Worm (Caenorhabditis elegans) whole organism, midembryonic: ENCODE results near the gene F32D8.14.

Experiments used
- cog-1 ChIP-seq: sonication (generic microtip); optimal IDR thresholded peaks from 2 replicates; lab custom pipeline; 2016; ENCODE audit warnings: missing genetic modification characterization, missing compliant biosample characterization
- klf-2 ChIP-seq: fragments of 200-800 bp; sonication (Bioruptor generic); conservative IDR thresholded peaks from 2 replicates; pipeline ENCODE4 v1.3.6; 2022; ENCODE audit warnings: missing genetic modification reagents, missing genetic modification characterization, missing compliant biosample characterization
- med-1 ChIP-seq: sonication (generic microtip); optimal IDR thresholded peaks from 2 replicates; lab custom pipeline; 2017; ENCODE audit warnings: missing genetic modification characterization, mild to moderate bottlenecking, missing compliant biosample characterization, antibody characterized with exemption, missing genetic modification reagents; ENCODE audit not compliant: insufficient read depth
- tab-1 ChIP-seq: fragments of 200-800 bp; sonication (Bioruptor generic); IDR thresholded peaks from 2 replicates; pipeline ENCODE4 v1.3.6; 2022; ENCODE audit warnings: missing genetic modification characterization, missing compliant biosample characterization
- ztf-29 ChIP-seq: fragments of 200-800 bp; sonication (Bioruptor generic); IDR thresholded peaks from 2 replicates; pipeline ENCODE4 v1.3.6; 2022; ENCODE audit warnings: missing genetic modification reagents, missing genetic modification characterization, missing compliant biosample characterization

DNA sequence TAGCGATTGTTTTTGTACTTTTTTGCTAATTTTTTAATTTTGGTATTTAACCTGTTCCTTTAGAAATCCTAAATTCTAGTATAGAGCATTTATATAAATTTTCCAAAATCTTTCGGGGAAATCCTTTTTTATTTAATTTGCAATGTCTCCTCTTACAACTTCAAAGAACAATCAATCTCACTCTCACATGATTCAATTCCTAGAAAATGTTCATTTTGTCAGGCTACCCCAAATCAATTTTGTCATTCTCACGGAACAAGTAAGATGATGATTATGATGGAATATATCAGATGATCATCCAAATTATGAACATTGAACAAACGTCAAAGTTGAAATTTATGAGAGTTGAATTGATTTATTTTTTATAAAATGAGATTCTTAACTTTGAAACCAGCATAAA, 42.7 kb upstream of the F32D8.14 start:
- TF ChIP-seq med-1 (GFP tag; lab: Kevin White, UChicago) (no peak), cog-1 (tag; lab: Kevin White, UChicago) (no peak), tab-1 (GFP tag; lab: Robert Waterston, UW) (no peak), ztf-29 (GFP tag; lab: Robert Waterston, UW) (no peak), klf-2 (GFP tag; lab: Robert Waterston, UW) (no peak)
